Worm (Caenorhabditis elegans) whole organism, L4/young adult: ENCODE measurements around the gene Y116F11B.14.

Source experiments
- dao-5 ChIP-seq: sonication (generic microtip); optimal IDR thresholded peaks from 2 replicates; lab custom pipeline; 2016; ENCODE audit warnings: missing genotype, missing genetic modification characterization, moderate library complexity, missing compliant biosample characterization
- him-1 ChIP-seq: sonication (generic microtip); optimal IDR thresholded peaks from 2 replicates; lab custom pipeline; 2016; ENCODE audit warnings: missing genotype, missing genetic modification reagents, missing genetic modification characterization, missing compliant biosample characterization

- TF ChIP-seq him-1 (tag; lab: Kevin White, UChicago) (no peak), dao-5 (tag; lab: Kevin White, UChicago) (no peak)
These were observed at the start of gene Y116F11B.14 for ce11 chrV:19899167-19899566.
